Worm (Caenorhabditis elegans): ENCODE data around the gene pdf-1.
A peak's percentile ranks its signal among the peaks of the same experiment; 100 is the strongest.

pdf-1 gene

DNA sequence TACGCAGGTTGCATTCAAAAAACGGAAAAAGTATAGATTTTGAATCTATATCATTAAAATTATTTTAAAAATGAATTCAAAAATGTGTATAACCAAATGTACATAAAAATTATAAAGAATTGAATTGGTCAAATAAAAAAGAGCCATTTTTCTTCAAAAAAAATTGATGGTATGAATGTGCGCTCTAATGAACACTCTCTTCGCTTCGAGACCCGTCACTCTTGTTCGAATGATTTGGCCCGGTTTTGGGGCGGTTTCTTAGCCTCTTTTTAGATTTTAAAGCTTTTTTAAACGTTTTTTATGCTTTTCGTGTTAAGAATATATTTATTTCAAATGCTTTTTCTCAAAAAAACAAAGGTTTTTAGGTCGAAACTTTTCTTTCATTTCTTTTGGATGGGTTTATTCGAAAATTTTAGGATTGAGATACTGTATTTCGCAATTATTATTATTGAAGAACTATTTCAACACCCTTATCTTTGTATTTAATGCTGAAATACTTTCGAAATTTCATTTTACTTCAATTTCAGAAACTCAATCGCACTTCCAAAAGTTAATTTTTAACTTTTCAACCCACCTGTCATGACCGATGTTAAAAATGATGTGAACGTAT lies 17.4 kb upstream of the pdf-1 start, which contains the start of gene inf-1 (continued):
- TF ChIP-seq F26F4.8 (GFP tag; conservative IDR thresholded peaks at IDR 0.05) = no peak
- TF ChIP-seq mep-1 (tag; optimal IDR thresholded peaks at IDR 0.05) = peak; percentile 48
- no peak for TF ChIP-seq ceh-82 (tag; optimal IDR thresholded peaks at IDR 0.05)
- TF ChIP-seq tra-1 (GFP tag; IDR thresholded peaks at IDR 0.05) = no peak
- TF ChIP-seq dpl-1 (GFP tag; optimal IDR thresholded peaks at IDR 0.05) = peak; percentile 60
- TF ChIP-seq hif-1 (tag; optimal IDR thresholded peaks at IDR 0.05) = peak in 1 of 2 experiments; percentile 45
- TF ChIP-seq lsy-2 (tag; optimal IDR thresholded peaks at IDR 0.05) = peak in 1 of 2 experiments; percentile 82
- TF ChIP-seq cey-2 (tag; optimal IDR thresholded peaks at IDR 0.05; ENCODE audit: borderline replicate concordance, insufficient read depth) = no peak
- no peak for TF ChIP-seq nhr-111 (GFP tag; optimal IDR thresholded peaks at IDR 0.05)
- no peak for TF ChIP-seq daf-16 (GFP tag; optimal IDR thresholded peaks at IDR 0.05)
- peak; percentile 32 for TF ChIP-seq daf-16 (tag; optimal IDR thresholded peaks at IDR 0.05)

DNA sequence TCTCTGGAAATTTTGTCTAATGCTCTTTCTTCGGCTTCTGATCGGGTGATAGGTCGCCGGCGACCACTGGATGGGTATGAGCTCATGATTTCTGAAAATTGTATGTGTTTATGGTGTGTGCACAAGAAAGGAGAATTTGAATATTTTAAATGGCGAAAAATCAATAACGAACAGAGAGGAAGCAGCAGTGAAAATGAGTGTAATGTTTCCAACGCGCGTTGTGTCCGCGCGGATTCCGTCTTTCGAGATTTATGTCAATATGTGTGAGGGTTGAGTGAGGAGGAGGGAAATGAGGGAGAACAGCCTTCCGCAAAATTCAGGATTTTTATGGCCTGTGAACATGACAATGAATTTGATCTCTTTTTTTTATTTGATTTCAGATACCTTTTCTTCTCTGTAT lies 16.4 kb upstream of the pdf-1 start, which contains the start of gene flap-1:
flap-1 (minus strand) TSS at position 101 of the 400 bp plus-strand sequence.
- no peak for TF ChIP-seq nhr-25 (tag; optimal IDR thresholded peaks at IDR 0.05; ENCODE audit: borderline replicate concordance, insufficient read depth)
- no peak for TF ChIP-seq hlh-30 (tag; optimal IDR thresholded peaks at IDR 0.05; ENCODE audit: insufficient read depth)
- no peak for TF ChIP-seq ceh-28 (tag; optimal IDR thresholded peaks at IDR 0.05)
- TF ChIP-seq aha-1 (tag) = peak; percentile 89
- TF ChIP-seq T20F7.1 (GFP tag; optimal IDR thresholded peaks at IDR 0.05) = no peak
- TF ChIP-seq lin-29 (GFP tag; IDR thresholded peaks at IDR 0.05) = no peak

DNA sequence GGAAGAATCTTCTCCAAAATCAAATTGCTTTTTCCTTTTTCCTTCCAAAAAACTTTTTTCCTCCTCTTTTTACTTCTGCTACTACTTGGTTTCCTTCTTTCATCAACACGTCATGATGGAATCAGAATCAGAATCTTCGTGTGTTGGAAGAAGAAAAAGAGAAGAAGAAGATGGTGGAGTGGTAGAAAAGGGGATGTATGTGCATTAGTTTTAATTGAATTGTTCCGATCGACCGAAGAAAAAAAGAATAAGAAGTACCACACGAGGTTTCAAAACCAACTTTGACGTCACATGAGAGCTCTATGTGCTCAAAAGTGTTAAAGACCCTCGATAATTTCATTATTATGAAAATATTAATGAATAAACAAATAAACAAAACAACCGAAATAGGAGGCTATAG lies 2.6 kb upstream of the pdf-1 start:
- no peak for TF ChIP-seq F37D6.2 (tag; optimal IDR thresholded peaks at IDR 0.05)
- TF ChIP-seq mes-2 (tag; optimal IDR thresholded peaks at IDR 0.05; ENCODE audit: poor library complexity, severe bottlenecking) = no peak
- TF ChIP-seq ces-1 (GFP tag; optimal IDR thresholded peaks at IDR 0.05) = peak; percentile 52
- TF ChIP-seq T26A8.4 (GFP tag; IDR thresholded peaks at IDR 0.05) = no peak
- no peak for TF ChIP-seq ZK546.5 (tag; optimal IDR thresholded peaks at IDR 0.05)
- peak in 1 of 2 experiments; percentile 31 for TF ChIP-seq lsy-2 (tag; optimal IDR thresholded peaks at IDR 0.05)
- no peak for TF ChIP-seq zip-11 (GFP tag; IDR thresholded peaks at IDR 0.05)
- TF ChIP-seq ztf-11 (tag; optimal IDR thresholded peaks at IDR 0.05) = no peak

DNA sequence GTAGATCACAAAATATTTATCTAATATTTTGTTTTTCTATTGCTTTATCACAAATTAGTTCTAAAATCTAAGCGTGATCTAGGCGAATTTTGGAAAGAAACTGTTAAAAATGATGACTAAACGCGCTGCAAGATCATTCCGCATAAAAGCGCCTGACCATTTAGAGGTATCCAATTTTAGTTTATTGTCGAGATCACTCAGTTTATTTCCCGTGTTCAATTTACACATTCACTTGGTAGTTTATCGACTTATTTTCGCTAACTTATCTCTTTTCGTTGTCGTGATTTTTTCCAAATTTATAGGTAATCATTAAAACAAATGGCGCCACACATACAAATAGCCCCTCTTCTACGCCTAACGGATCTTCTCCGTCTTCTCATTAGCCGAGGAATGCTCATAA lies 5.9 kb downstream of the pdf-1 start, which contains the start of gene T07E3.2:
T07E3.2 (plus strand) TSS at position 301 of the 400 bp plus-strand sequence.
- TF ChIP-seq lir-3 (tag; optimal IDR thresholded peaks at IDR 0.05) (no peak), cey-2 (tag; optimal IDR thresholded peaks at IDR 0.05; ENCODE audit: borderline replicate concordance, insufficient read depth) (no peak)

DNA sequence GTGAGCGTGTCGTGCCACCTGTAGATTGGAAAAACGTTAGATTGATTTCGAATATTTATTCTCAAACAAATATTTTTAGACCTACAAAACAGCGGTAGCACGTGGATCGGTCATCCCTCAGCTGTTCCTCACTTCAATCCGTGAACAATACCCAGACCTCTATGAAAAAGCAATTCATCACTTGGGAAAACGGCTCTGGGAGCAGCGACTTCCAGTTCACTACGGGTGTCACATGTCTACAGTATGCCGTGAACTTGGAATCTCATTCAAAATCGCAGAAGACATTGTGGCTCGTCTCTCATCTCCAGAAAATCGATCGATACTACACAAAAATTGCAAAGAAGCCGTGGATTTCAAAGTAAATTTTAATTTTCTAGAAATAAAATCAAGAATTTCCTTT lies 7.8 kb downstream of the pdf-1 start:
- no peak for TF ChIP-seq spr-3 (GFP tag; optimal IDR thresholded peaks at IDR 0.05)
- no peak for TF ChIP-seq F10B5.3 (tag; optimal IDR thresholded peaks at IDR 0.05)
- no peak for TF ChIP-seq ZK337.2 (GFP tag; IDR thresholded peaks at IDR 0.05)
- TF ChIP-seq dmd-6 (GFP tag; IDR thresholded peaks at IDR 0.05) = peak; percentile 13; the same call in 1 of the 2 replicates
- no peak for TF ChIP-seq pqm-1 (tag; optimal IDR thresholded peaks at IDR 0.05)
- TF ChIP-seq daf-8 (GFP tag; IDR thresholded peaks at IDR 0.05) = no peak
- no peak for TF ChIP-seq ztf-11 (tag; optimal IDR thresholded peaks at IDR 0.05)
- TF ChIP-seq ces-1 (GFP tag; optimal IDR thresholded peaks at IDR 0.05) = no peak

Measured in whole organism, L4 larva.